Fruit fly (Drosophila melanogaster) Kc167 (cell line): ENCODE measurements around the gene cac.

Source experiments
- Myc ChIP-seq: fragments of >200 bp; optimal IDR thresholded peaks from 2 replicates; lab custom pipeline; 2017; ENCODE audit warnings: missing external identifiers
- Sin3A ChIP-seq: fragments of >200 bp; optimal IDR thresholded peaks from 2 replicates; lab custom pipeline; 2018; ENCODE audit warnings: missing external identifiers
- h ChIP-seq: fragments of >200 bp; optimal IDR thresholded peaks from 3 replicates; lab custom pipeline; 2018; ENCODE audit warnings: missing external identifiers
- insv ChIP-seq: fragments of >200 bp; optimal IDR thresholded peaks from 3 replicates; lab custom pipeline; 2018; ENCODE audit warnings: missing external identifiers
- psq ChIP-seq: fragments of >200 bp; optimal IDR thresholded peaks from 2 replicates; lab custom pipeline; 2017; ENCODE audit warnings: missing external identifiers
- ttk ChIP-seq: sonication (Bioruptor generic); optimal IDR thresholded peaks from 2 replicates; lab custom pipeline; 2017; ENCODE audit warnings: missing external identifiers

Gene cac

DNA sequence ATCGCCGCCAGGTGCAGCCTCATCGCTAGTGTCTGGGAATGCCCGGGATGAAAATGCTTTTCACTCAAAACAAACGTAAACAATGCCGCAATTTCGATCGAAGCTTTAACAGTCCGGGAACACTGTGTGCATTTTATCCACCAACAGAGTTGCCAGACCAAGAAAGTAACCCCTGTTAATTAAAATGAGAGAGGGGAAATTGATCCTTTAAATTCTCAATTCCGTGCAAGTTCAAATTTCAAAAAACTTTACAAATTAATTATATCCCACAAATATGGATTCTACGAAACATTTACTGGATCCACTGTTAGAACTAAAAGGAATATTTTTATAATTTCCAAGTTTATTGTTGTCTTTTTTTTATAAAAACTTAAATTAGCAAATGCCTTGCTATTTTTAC, 2.8 kb upstream of the cac start, which contains the start of gene gd:
gd (minus strand) TSS at position 101 of the 400 bp plus-strand sequence.
- TF ChIP-seq psq (lab: Kevin White, UChicago) (no peak), Sin3A (no peak), Myc (lab: Kevin White, UChicago) (no peak), ttk (no peak), h (no peak), insv (lab: Kevin White, UChicago) (no peak)

DNA sequence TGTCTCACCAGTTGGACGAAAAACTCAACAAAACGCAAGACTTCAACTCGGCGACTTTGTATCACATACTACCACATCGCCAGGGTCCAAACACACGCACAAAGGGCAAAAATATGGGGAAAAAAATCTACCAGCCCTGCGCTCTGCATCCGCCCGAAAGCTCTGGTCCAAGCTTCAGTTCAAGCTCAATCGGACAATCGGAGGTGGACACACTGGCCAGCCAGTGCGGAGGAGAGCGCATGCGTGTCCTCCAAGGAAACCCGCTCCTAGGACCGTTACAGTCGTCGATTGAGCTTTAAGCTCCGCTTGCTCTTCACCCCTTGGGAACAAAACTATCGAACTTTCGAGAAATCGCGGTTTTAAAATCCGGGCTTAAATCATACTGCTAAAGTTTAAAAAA, 1.0 kb downstream of the cac start:
- no peak for TF ChIP-seq Myc (lab: Kevin White, UChicago)
- no peak for TF ChIP-seq ttk
- no peak for TF ChIP-seq h
- no peak for TF ChIP-seq psq (lab: Kevin White, UChicago)
- TF ChIP-seq insv (lab: Kevin White, UChicago): no peak
- TF ChIP-seq Sin3A: no peak

DNA sequence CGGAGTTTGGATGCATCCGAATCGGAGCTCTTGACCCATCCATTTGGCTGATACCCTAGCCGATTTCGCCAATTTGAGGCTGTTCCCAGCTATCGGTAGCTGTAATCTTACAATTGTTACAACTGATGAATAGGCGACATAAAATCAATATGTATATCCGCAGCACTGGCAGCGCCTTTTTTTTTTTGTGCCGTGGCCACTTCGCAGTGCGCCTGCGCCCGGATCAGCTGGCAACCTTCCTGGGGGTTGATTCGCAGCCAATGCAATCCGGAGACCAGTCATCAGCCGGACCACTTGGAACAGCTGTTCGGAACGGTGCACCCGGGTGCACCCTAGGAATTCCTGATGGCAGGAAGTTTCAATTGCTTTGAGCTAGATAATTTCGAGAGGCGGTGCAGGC, 54.2 kb downstream of the cac start, which contains the start of gene Pdzd8:
Pdzd8 (minus strand) TSS at position 125 of the 400 bp plus-strand sequence.
- TF ChIP-seq h (no peak), Myc (lab: Kevin White, UChicago) (no peak), Sin3A (no peak), insv (lab: Kevin White, UChicago) (no peak), psq (lab: Kevin White, UChicago) (no peak), ttk (no peak)

DNA sequence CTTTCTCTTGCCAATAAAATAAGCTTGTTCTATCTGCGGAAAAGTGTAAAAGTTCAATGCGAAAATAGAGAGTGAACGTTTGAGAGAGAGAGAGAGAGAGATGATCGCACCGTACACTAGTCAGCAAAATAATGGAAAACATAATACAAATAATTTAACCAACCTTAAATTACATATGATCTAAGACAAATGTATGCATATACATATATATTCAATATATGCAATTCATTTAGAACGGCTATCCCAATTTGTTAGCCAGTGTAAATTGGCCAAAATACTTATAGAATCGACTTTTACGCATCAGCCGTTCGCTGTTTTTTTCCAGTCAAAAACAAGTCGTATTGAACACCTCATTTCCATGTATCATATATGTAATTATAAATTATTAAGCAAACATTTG, 59.7 kb downstream of the cac start:
- TF ChIP-seq ttk (no peak), Sin3A (no peak), Myc (lab: Kevin White, UChicago) (no peak), h (no peak)

DNA sequence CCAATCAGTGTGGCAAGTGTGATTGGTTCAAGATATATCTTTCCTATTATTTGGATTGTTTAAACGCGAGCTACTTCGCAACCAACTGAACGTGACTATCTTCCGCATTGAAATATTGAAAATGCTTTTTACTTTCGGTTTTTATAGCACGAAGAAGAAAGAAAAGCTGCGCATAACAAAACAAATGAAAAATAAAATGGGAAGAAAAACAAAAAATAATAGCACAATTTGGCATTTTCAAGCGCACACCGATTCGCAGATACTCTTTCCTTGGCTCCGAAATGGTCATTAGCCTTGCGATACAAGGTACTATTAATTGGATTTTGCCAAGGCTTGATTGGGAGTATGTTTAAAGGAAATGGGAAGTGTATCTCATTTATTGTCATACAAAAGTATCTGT, 60.3 kb downstream of the cac start, which contains the start of gene Sclp:
Sclp (minus strand) TSS at position 101 of the 400 bp plus-strand sequence.
- no peak for TF ChIP-seq ttk
- no peak for TF ChIP-seq h
- no peak for TF ChIP-seq insv (lab: Kevin White, UChicago)
- TF ChIP-seq Myc (lab: Kevin White, UChicago): no peak
- TF ChIP-seq psq (lab: Kevin White, UChicago): no peak
- no peak for TF ChIP-seq Sin3A

DNA sequence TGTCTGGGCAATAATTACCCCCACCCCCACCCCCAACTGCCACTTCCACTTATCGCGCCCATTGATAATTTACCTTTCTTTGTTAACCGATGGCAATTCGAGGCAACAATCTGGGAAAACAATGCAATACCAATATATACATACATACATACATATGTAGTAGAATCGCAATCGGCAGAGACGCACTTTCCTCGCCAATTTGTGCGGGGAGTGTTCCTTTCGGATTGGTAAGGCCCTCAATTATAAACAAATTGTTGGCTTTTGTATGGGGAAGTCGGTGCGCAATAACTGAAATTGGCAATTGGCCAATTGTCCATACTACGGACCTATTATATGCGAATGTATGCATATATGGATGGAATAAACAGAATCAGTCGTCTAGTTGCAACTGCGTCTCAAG, 61.2 kb downstream of the cac start:
- no peak for TF ChIP-seq psq (lab: Kevin White, UChicago)
- no peak for TF ChIP-seq h
- TF ChIP-seq insv (lab: Kevin White, UChicago): no peak
- no peak for TF ChIP-seq Sin3A
- TF ChIP-seq ttk: no peak
- no peak for TF ChIP-seq Myc (lab: Kevin White, UChicago)

DNA sequence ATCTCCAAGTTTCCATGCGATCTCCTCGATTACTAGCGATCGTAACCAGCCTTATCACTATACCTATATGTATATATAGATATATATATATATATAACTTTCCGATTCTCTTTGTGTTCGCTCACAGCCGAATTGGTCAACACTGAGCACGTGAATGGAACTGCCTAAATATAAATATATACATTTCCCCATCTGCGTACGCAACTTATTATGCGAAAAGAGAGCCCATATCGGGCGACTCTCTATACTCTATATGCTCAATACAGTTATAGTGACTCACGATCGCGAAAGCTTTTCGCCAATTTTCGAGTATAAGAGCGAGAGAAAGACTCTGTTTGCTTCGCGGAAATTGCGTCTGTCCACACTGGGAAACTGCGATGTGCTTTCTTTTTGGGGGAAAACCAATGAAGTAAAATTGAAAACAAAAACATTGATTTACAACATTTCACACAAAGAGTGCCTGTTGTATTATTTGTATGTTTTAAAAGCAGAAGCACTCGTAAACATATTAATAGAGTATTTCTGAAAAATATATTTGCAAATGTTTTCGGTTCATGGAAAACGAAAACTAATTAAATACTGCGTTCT, 62.1 kb downstream of the cac start:
- TF ChIP-seq insv (lab: Kevin White, UChicago) (no peak), h (no peak), ttk (no peak), Sin3A (no peak), psq (lab: Kevin White, UChicago) (no peak), Myc (lab: Kevin White, UChicago) (no peak)

DNA sequence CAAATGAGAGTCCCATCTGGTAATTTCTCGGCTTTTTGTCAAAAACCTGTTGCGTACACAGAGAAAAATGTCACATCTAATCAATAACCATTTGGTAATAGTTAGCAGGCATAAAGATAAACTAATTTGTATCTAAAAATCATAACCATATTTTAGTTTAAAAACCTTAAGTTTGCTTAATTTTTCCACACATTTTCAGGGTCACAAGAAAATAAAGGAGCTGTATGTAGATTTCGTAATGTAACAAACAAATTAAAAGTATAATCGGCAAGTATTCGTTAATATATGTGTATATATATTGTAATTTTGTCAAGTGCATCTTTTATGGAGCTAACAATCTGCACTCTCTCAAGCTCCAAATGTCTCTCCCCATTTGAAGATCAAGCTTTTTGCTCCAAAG, 63.9 kb downstream of the cac start:
- no peak for TF ChIP-seq insv (lab: Kevin White, UChicago)
- TF ChIP-seq Sin3A: no peak
- no peak for TF ChIP-seq h
- no peak for TF ChIP-seq ttk

DNA sequence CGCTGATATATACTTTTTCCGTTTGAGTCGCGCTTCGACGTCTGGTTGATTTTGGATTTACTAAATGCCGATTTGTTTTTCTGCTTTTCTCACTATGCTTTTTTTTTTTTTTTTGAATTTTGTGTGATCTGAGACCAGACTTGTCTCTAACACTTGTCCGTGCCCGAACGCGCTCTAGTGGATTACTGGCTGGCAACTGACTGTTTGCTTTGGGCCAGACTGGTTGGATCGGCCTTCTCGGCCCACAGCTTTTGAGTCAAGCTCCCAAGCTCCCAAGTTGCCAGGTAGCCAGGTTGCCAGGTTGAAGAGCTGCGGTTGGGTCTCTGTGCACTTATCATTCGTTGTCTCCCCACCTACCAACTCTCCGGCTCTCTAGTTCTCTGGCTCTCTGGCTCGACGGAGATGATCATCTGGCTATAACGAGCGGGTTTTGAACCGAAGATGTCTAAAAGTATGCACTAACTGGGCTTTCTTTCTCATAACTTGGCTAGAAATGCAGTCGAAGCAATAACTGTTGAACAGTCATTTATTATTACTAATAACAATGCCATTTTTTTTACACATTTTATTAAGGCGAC, 67.7 kb downstream of the cac start, which contains the start of gene pot:
pot (minus strand) TSS at position 205 of the 578 bp plus-strand sequence.
- no peak for TF ChIP-seq h
- no peak for TF ChIP-seq insv (lab: Kevin White, UChicago)
- no peak for TF ChIP-seq Sin3A
- TF ChIP-seq ttk: no peak
- no peak for TF ChIP-seq psq (lab: Kevin White, UChicago)
- TF ChIP-seq Myc (lab: Kevin White, UChicago): no peak

DNA sequence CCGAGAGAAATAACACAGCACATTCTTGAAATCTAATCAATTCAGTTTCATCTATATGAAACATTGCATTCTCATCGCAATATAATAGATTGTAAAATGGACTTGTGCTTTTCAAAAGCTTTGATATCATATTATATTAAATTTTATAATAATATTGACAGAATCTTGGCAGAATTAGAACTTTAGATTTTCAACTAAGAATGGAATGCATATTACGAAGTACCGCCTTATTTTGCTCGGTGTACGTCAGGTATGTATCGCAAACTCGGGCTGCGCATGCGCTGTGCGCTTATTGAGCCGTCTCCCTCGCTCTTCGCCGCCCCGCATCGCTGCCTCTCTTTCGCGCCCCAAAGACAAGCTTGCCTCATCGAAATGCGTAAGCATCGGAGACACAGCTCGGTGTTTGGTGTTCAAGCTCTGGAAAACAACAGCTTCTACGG, 69.7 kb downstream of the cac start:
- no peak for TF ChIP-seq psq (lab: Kevin White, UChicago)
- TF ChIP-seq Myc (lab: Kevin White, UChicago): no peak
- TF ChIP-seq ttk: no peak
- TF ChIP-seq Sin3A: no peak

DNA sequence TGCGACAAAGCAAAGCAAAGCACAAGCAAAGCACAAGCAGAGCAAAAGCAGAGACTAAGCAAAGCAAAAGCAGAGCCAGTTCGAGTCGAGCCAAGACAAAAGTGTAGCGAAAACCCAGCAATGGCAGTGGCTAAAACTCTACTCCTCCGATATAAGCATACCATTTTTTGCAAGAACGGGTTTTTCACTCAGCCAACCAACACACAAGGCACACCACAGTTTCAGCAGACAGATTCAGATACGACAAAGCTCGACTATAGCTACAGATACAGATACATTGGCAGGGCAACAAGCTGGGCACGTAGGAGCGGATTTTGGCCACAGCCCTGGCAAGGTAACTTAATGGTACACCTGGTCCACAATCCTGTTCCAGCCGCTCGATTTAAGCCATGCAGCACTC, 71.3 kb downstream of the cac start:
- TF ChIP-seq insv (lab: Kevin White, UChicago): no peak
- no peak for TF ChIP-seq Myc (lab: Kevin White, UChicago)

DNA sequence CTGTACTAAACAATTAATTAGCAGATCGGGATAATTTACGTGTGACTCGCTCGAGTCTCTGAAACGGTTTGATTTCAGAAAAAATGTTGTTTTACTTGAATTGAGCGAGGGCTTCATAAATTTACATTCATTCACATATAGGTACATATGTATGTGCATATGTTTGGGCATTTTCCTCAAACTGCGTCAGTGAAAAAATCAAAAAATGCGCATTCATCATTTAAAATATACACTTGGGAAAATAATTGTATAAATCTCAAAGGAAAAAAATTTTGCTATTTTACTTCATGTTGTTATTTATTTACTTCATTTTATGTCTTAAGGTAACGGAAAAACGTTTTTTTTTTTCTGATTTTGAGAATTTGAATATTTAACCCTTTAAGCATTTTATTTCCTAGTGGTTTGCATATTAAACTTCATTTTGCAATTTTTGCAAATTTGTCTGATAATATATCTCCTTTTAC, 78.0 kb downstream of the cac start, which contains the start of gene CG43156:
CG43156 (minus strand) TSS at position 51 of the 464 bp plus-strand sequence.
- no peak for TF ChIP-seq h

DNA sequence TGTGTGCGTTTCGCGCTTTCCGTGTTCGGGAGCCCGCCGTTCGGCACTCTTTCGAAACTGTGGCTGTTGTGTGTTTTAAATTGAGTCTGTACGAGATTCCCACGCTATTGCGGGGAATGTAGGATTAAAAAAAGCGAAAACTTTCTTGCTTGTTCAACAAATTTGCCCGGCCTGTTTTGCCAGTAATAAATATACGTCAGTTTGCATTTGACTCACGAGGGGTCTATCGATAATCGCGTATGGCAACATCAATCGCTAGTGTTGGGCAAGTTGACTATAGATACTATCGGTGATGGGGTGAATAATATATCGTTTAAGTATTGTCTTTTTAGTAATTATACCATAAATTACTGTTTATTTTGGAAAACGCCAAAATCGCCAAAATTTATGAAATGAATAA, 79.7 kb downstream of the cac start, which contains the start of gene Upf1:
Upf1 (minus strand) TSS at position 228 of the 400 bp plus-strand sequence.
- TF ChIP-seq Sin3A: no peak
- TF ChIP-seq psq (lab: Kevin White, UChicago): no peak
- no peak for TF ChIP-seq Myc (lab: Kevin White, UChicago)
- no peak for TF ChIP-seq h
- no peak for TF ChIP-seq ttk
- TF ChIP-seq insv (lab: Kevin White, UChicago): no peak
